Worm (Caenorhabditis elegans): ENCODE data around the gene R07E5.5.
A peak's percentile ranks its signal among the peaks of the same experiment; 100 is the strongest.

R07E5.5 gene

ce11 chrIII:4435262-4435661 lies 38.0 kb downstream of the R07E5.5 start:
- TF ChIP-seq hrde-1 (tag; optimal IDR thresholded peaks at IDR 0.05; ENCODE audit: borderline replicate concordance): no peak
- TF ChIP-seq F55B11.4 (tag; optimal IDR thresholded peaks at IDR 0.05; ENCODE audit: borderline replicate concordance, insufficient read depth): no peak
- TF ChIP-seq repo-1 (tag; optimal IDR thresholded peaks at IDR 0.05): no peak
- TF ChIP-seq nfya-2 (GFP tag; IDR thresholded peaks at IDR 0.05): 0 out of 2 replicates have a peak, but pooled peaks have one; percentile 18
- TF ChIP-seq ceh-58 (GFP tag; IDR thresholded peaks at IDR 0.05): 0 out of 2 replicates have a peak, but pooled peaks have one; percentile 59
- peak; percentile 81; the same call in 1 of the 2 replicates for TF ChIP-seq aptf-3 (GFP tag; IDR thresholded peaks at IDR 0.05)
- 0 out of 2 replicates have a peak, but pooled peaks have one; percentile 75 for TF ChIP-seq F37B4.10 (GFP tag; IDR thresholded peaks at IDR 0.05)

- TF ChIP-seq madf-8 (GFP tag; conservative IDR thresholded peaks at IDR 0.05) (peak; percentile 90), xnd-1 (tag; optimal IDR thresholded peaks at IDR 0.05) (peak; percentile 62), dpff-1 (tag; optimal IDR thresholded peaks at IDR 0.05) (no peak), lsl-1 (GFP tag; optimal IDR thresholded peaks at IDR 0.05) (peak; percentile 76), madf-6 (GFP tag; IDR thresholded peaks at IDR 0.05) (peak; percentile 91), F33H1.4 (GFP tag; IDR thresholded peaks at IDR 0.05) (peak; percentile 79)
These were observed 42.3 kb downstream of the R07E5.5 start, which contains the start of gene C28A5.2 for ce11 chrIII:4439493-4439983. C28A5.2 (minus strand) TSS chrIII:4439543.

- no peak for TF ChIP-seq nhr-27 (tag; optimal IDR thresholded peaks at IDR 0.05)
- no peak for TF ChIP-seq madf-3 (GFP tag; IDR thresholded peaks at IDR 0.05)
- no peak for TF ChIP-seq atf-7 (tag; optimal IDR thresholded peaks at IDR 0.05)
- no peak for TF ChIP-seq unc-130 (GFP tag; optimal IDR thresholded peaks at IDR 0.05)
- no peak for TF ChIP-seq ztf-6 (GFP tag; IDR thresholded peaks at IDR 0.05)
- no peak for TF ChIP-seq tbp1 (GFP tag; optimal IDR thresholded peaks at IDR 0.05)
- TF ChIP-seq ztf-28 (GFP tag; IDR thresholded peaks at IDR 0.05): no peak
- no peak for TF ChIP-seq zim-3 (tag; optimal IDR thresholded peaks at IDR 0.05)
- TF ChIP-seq dox-1 (GFP tag; IDR thresholded peaks at IDR 0.05): no peak
- no peak for TF ChIP-seq B0019.2 (GFP tag; conservative IDR thresholded peaks at IDR 0.05)
- TF ChIP-seq ceh-27 (GFP tag; optimal IDR thresholded peaks at IDR 0.05): no peak
- no peak for TF ChIP-seq ztf-25 (GFP tag; IDR thresholded peaks at IDR 0.05)
- no peak for TF ChIP-seq chd-7 (tag; optimal IDR thresholded peaks at IDR 0.05)
- no peak for TF ChIP-seq snpc-4 (GFP tag; optimal IDR thresholded peaks at IDR 0.05)
- no peak for TF ChIP-seq snpc-4 (tag; optimal IDR thresholded peaks at IDR 0.05)
- TF ChIP-seq egl-18 (GFP tag; IDR thresholded peaks at IDR 0.05): no peak
- no peak for TF ChIP-seq ets-4 (GFP tag; optimal IDR thresholded peaks at IDR 0.05)
- TF ChIP-seq ceh-100 (GFP tag; IDR thresholded peaks at IDR 0.05): no peak
These were observed 44.6 kb downstream of the R07E5.5 start, which contains the start of gene nex-3 for ce11 chrIII:4441781-4442180. nex-3 (plus strand) TSS chrIII:4442081.

ce11 chrIII:4444492-4444891 lies 47.3 kb downstream of the R07E5.5 start:
- TF ChIP-seq nfya-1 (tag; optimal IDR thresholded peaks at IDR 0.05; ENCODE audit: borderline replicate concordance, insufficient read depth) (no peak), nhr-120 (GFP tag; IDR thresholded peaks at IDR 0.05) (no peak), Y53G8AR.9 (GFP tag; conservative IDR thresholded peaks at IDR 0.05) (no peak), somi-1 (GFP tag; optimal IDR thresholded peaks at IDR 0.05) (no peak), ztf-6 (GFP tag; IDR thresholded peaks at IDR 0.05) (no peak), zfh-2 (GFP tag; conservative IDR thresholded peaks at IDR 0.05) (no peak), nhr-27 (tag; optimal IDR thresholded peaks at IDR 0.05) (no peak), ceh-100 (GFP tag; IDR thresholded peaks at IDR 0.05) (no peak)
